Worm (Caenorhabditis elegans): ENCODE results near the gene srbc-31.

ce11 chrV:3468436-3468835 lies 9.0 kb downstream of the srbc-31 start, which contains the start of gene gst-33:
- TF ChIP-seq him-1 (tag; optimal IDR thresholded peaks at IDR 0.05) = no peak
- TF ChIP-seq W03F9.2 (tag; optimal IDR thresholded peaks at IDR 0.05) = no peak

Data from whole organism, L4/young adult.